Worm (Caenorhabditis elegans) whole organism, early embryonic: Measurements from ENCODE around the gene ssup-72.

Experiments
- B0310.2 ChIP-seq: sonication (generic microtip); optimal IDR thresholded peaks from 2 replicates; lab custom pipeline; 2016; ENCODE audit warnings: mild to moderate bottlenecking, missing genetic modification characterization, missing compliant biosample characterization
- F13C5.2 ChIP-seq: sonication (generic microtip); optimal IDR thresholded peaks from 2 replicates; lab custom pipeline; 2017; ENCODE audit warnings: mild to moderate bottlenecking, missing genetic modification characterization, inconsistent platforms, missing compliant biosample characterization
- aly-1 ChIP-seq: sonication (generic microtip); optimal IDR thresholded peaks from 2 replicates; lab custom pipeline; 2016; ENCODE audit warnings: missing genetic modification characterization, missing compliant biosample characterization
- ama-1 ChIP-seq: fragments of 150-350 bp; optimal IDR thresholded peaks from 2 replicates; lab custom pipeline; 2014
- ceh-13 ChIP-seq: fragments of 200-800 bp; sonication (Bioruptor generic); optimal IDR thresholded peaks from 2 replicates; lab custom pipeline; 2018; ENCODE audit warnings: mild to moderate bottlenecking, missing genetic modification characterization, missing compliant biosample characterization
- ceh-36 ChIP-seq: sonication (generic microtip); optimal IDR thresholded peaks from 2 replicates; lab custom pipeline; 2016; ENCODE audit warnings: missing genetic modification characterization, inconsistent platforms, missing compliant biosample characterization
- ets-7 ChIP-seq: sonication (generic microtip); optimal IDR thresholded peaks from 2 replicates; lab custom pipeline; 2016; ENCODE audit warnings: missing genotype, missing genetic modification characterization, missing compliant biosample characterization
- flt-1 ChIP-seq: fragments of 200-800 bp; sonication (Bioruptor generic); IDR thresholded peaks from 2 replicates; pipeline ENCODE4 v1.3.6; 2022; ENCODE audit warnings: missing genetic modification characterization, missing compliant biosample characterization
- hmbx-1 ChIP-seq: sonication (generic microtip); optimal IDR thresholded peaks from 2 replicates; lab custom pipeline; 2016; ENCODE audit warnings: mild to moderate bottlenecking, missing genetic modification characterization, missing compliant biosample characterization
- hmg-4 ChIP-seq: fragments of 200-800 bp; sonication (Bioruptor generic); optimal IDR thresholded peaks from 2 replicates; lab custom pipeline; 2018; ENCODE audit warnings: mild to moderate bottlenecking, missing genetic modification characterization, missing compliant biosample characterization
- hnd-1 ChIP-seq: sonication (generic microtip); optimal IDR thresholded peaks from 2 replicates; lab custom pipeline; 2016; ENCODE audit warnings: missing genetic modification characterization, missing compliant biosample characterization
- pes-1 ChIP-seq: fragments of 200-800 bp; sonication (Bioruptor generic); IDR thresholded peaks from 2 replicates; pipeline ENCODE4 v1.3.6; 2022; ENCODE audit warnings: missing genetic modification reagents, missing genetic modification characterization, missing compliant biosample characterization
- scrt-1 ChIP-seq: fragments of 200-800 bp; sonication (Bioruptor generic); IDR thresholded peaks from 2 replicates; pipeline ENCODE4 v1.3.6; 2022; ENCODE audit warnings: missing genetic modification characterization, missing compliant biosample characterization
- sea-1 ChIP-seq: fragments of 200-800 bp; sonication (Bioruptor generic); conservative IDR thresholded peaks from 2 replicates; pipeline ENCODE4 v1.3.6; 2022; ENCODE audit warnings: missing genetic modification characterization, missing compliant biosample characterization
- tbx-11 ChIP-seq: fragments of 200-800 bp; sonication (Bioruptor generic); IDR thresholded peaks from 2 replicates; pipeline ENCODE4 v1.3.6; 2022; ENCODE audit warnings: missing genetic modification characterization, missing compliant biosample characterization
- tbx-37 ChIP-seq: fragments of 200-800 bp; sonication (Bioruptor generic); conservative IDR thresholded peaks from 2 replicates; pipeline ENCODE4 v1.3.6; 2022; ENCODE audit warnings: missing genetic modification reagents, missing genetic modification characterization, missing compliant biosample characterization
- tra-4 ChIP-seq: sonication (generic microtip); optimal IDR thresholded peaks from 2 replicates; lab custom pipeline; 2017; ENCODE audit warnings: missing genetic modification characterization, missing compliant biosample characterization

The ssup-72 gene

ce11 chrII:6781231-6781630, 4.8 kb downstream of the ssup-72 start:
- TF ChIP-seq ceh-13 (GFP tag; lab: Kevin White, UChicago) (no peak), scrt-1 (GFP tag; lab: Robert Waterston, UW) (no peak), tbx-11 (no peak), flt-1 (no peak), aly-1 (tag; lab: Kevin White, UChicago) (no peak), hmg-4 (GFP tag; lab: Kevin White, UChicago) (no peak), tra-4 (tag; lab: Kevin White, UChicago) (no peak), hmbx-1 (no peak), ama-1 (no peak), sea-1 (GFP tag; lab: Robert Waterston, UW) (no peak), pes-1 (GFP tag; lab: Robert Waterston, UW) (no peak), ceh-36 (no peak), B0310.2 (tag; lab: Kevin White, UChicago) (no peak), F13C5.2 (no peak), hnd-1 (tag; lab: Kevin White, UChicago) (no peak), ets-7 (tag; lab: Kevin White, UChicago) (no peak), tbx-37 (GFP tag; lab: Robert Waterston, UW) (no peak)

ce11 chrII:6781983-6782382, 5.6 kb downstream of the ssup-72 start:
- TF ChIP-seq ceh-36 (no peak), ama-1 (no peak), hmbx-1 (no peak), scrt-1 (GFP tag; lab: Robert Waterston, UW) (no peak), sea-1 (GFP tag; lab: Robert Waterston, UW) (no peak), B0310.2 (tag; lab: Kevin White, UChicago) (no peak), pes-1 (GFP tag; lab: Robert Waterston, UW) (no peak), ets-7 (tag; lab: Kevin White, UChicago) (no peak), hmg-4 (GFP tag; lab: Kevin White, UChicago) (no peak), flt-1 (no peak), ceh-13 (GFP tag; lab: Kevin White, UChicago) (no peak), tbx-11 (no peak)

- TF ChIP-seq sea-1 (GFP tag; lab: Robert Waterston, UW) (no peak), hmg-4 (GFP tag; lab: Kevin White, UChicago) (peak; percentile 50)
These were observed 6.4 kb downstream of the ssup-72 start for ce11 chrII:6782738-6783163.

ce11 chrII:6783377-6783829, 7.0 kb downstream of the ssup-72 start, which contains the start of gene gldi-2:
Gene gldi-2 (plus strand): TSS chrII:6783427.
- no peak for TF ChIP-seq hmbx-1
- TF ChIP-seq tbx-11: no peak
- TF ChIP-seq ama-1: no peak
- no peak for TF ChIP-seq F13C5.2
- TF ChIP-seq hnd-1 (tag; lab: Kevin White, UChicago): no peak
- no peak for TF ChIP-seq tbx-37 (GFP tag; lab: Robert Waterston, UW)
- TF ChIP-seq ets-7 (tag; lab: Kevin White, UChicago): no peak
- no peak for TF ChIP-seq ceh-13 (GFP tag; lab: Kevin White, UChicago)
- no peak for TF ChIP-seq tra-4 (tag; lab: Kevin White, UChicago)
- no peak for TF ChIP-seq scrt-1 (GFP tag; lab: Robert Waterston, UW)
- TF ChIP-seq B0310.2 (tag; lab: Kevin White, UChicago): no peak

ce11 chrII:6788672-6789298, 12.4 kb downstream of the ssup-72 start, which contains the start of gene T13C2.3:
Gene T13C2.3 (plus strand): TSS chrII:6789248.
- TF ChIP-seq tbx-37 (GFP tag; lab: Robert Waterston, UW): no peak
- TF ChIP-seq hnd-1 (tag; lab: Kevin White, UChicago): no peak
- no peak for TF ChIP-seq B0310.2 (tag; lab: Kevin White, UChicago)
- TF ChIP-seq pes-1 (GFP tag; lab: Robert Waterston, UW): no peak
- TF ChIP-seq scrt-1 (GFP tag; lab: Robert Waterston, UW): no peak
- TF ChIP-seq ceh-36: no peak
- no peak for TF ChIP-seq tbx-11
- TF ChIP-seq hmg-4 (GFP tag; lab: Kevin White, UChicago): no peak
- no peak for TF ChIP-seq aly-1 (tag; lab: Kevin White, UChicago)
- TF ChIP-seq ceh-13 (GFP tag; lab: Kevin White, UChicago): no peak
- TF ChIP-seq flt-1: no peak
- TF ChIP-seq tra-4 (tag; lab: Kevin White, UChicago): no peak
- no peak for TF ChIP-seq F13C5.2
- TF ChIP-seq ama-1: no peak
- TF ChIP-seq hmbx-1: no peak
- TF ChIP-seq ets-7 (tag; lab: Kevin White, UChicago): no peak
- TF ChIP-seq sea-1 (GFP tag; lab: Robert Waterston, UW): no peak

- TF ChIP-seq hnd-1 (tag; lab: Kevin White, UChicago) (no peak), tbx-11 (no peak), F13C5.2 (no peak), ceh-36 (no peak), ceh-13 (GFP tag; lab: Kevin White, UChicago) (no peak), tra-4 (tag; lab: Kevin White, UChicago) (no peak)
These were observed 15.5 kb downstream of the ssup-72 start, which contains the start of gene T13C2.2 for ce11 chrII:6791891-6792290. Gene T13C2.2 (plus strand): TSS chrII:6792191.

- TF ChIP-seq tbx-11 (no peak), tbx-37 (GFP tag; lab: Robert Waterston, UW) (no peak), aly-1 (tag; lab: Kevin White, UChicago) (no peak), ets-7 (tag; lab: Kevin White, UChicago) (no peak), B0310.2 (tag; lab: Kevin White, UChicago) (no peak), ceh-13 (GFP tag; lab: Kevin White, UChicago) (no peak), hmg-4 (GFP tag; lab: Kevin White, UChicago) (no peak), scrt-1 (GFP tag; lab: Robert Waterston, UW) (no peak), hnd-1 (tag; lab: Kevin White, UChicago) (no peak), flt-1 (no peak), pes-1 (GFP tag; lab: Robert Waterston, UW) (no peak), tra-4 (tag; lab: Kevin White, UChicago) (no peak), sea-1 (GFP tag; lab: Robert Waterston, UW) (no peak), ceh-36 (no peak)
These were observed 23.8 kb downstream of the ssup-72 start, which contains the start of gene F31E8.4 for ce11 chrII:6800104-6800711. Gene F31E8.4 (minus strand): TSS chrII:6800154.
